Worm (Caenorhabditis elegans) whole organism, young adult: ENCODE results near the gene C04E6.12.

Experiments
- B0336.3 ChIP-seq: fragments of 200-800 bp; sonication (Bioruptor generic); IDR thresholded peaks from 2 replicates; pipeline ENCODE4 v1.3.6; 2022; ENCODE audit warnings: missing genetic modification characterization, missing compliant biosample characterization
- C17E4.6 ChIP-seq: fragments of 200-800 bp; sonication (Bioruptor generic); IDR thresholded peaks from 2 replicates; pipeline ENCODE4 v1.3.6; 2022; ENCODE audit warnings: missing genetic modification reagents, missing genetic modification characterization, missing compliant biosample characterization
- F10E7.11 ChIP-seq: sonication (generic microtip); optimal IDR thresholded peaks from 2 replicates; lab custom pipeline; 2017; ENCODE audit warnings: mild to moderate bottlenecking, missing genetic modification characterization, moderate library complexity, missing compliant biosample characterization
- F22D6.2 ChIP-seq: sonication (generic microtip); optimal IDR thresholded peaks from 2 replicates; lab custom pipeline; 2016; ENCODE audit warnings: mild to moderate bottlenecking, missing genetic modification characterization, missing compliant biosample characterization
- F57A8.1 ChIP-seq: fragments of 200-800 bp; sonication (Bioruptor generic); optimal IDR thresholded peaks from 2 replicates; lab custom pipeline; 2018; ENCODE audit warnings: mild to moderate bottlenecking, missing genetic modification characterization, moderate library complexity, missing compliant biosample characterization
- K11D2.4 ChIP-seq: fragments of 200-800 bp; sonication (Bioruptor generic); IDR thresholded peaks from 2 replicates; pipeline ENCODE4 v1.3.6; 2022; ENCODE audit warnings: missing genetic modification reagents, missing genetic modification characterization, missing compliant biosample characterization
- Y56A3A.18 ChIP-seq: fragments of 200-800 bp; sonication (Bioruptor generic); IDR thresholded peaks from 2 replicates; pipeline ENCODE4 v1.3.6; 2022; ENCODE audit warnings: missing genetic modification reagents, missing genetic modification characterization, missing compliant biosample characterization
- Y67H2A.10 ChIP-seq: fragments of 200-800 bp; sonication (Bioruptor generic); conservative IDR thresholded peaks from 2 replicates; pipeline ENCODE4 v1.3.6; 2022; ENCODE audit warnings: missing genetic modification reagents, missing genetic modification characterization, missing compliant biosample characterization
- ZK185.1 ChIP-seq: sonication (generic microtip); optimal IDR thresholded peaks from 2 replicates; lab custom pipeline; 2016; ENCODE audit warnings: mild to moderate bottlenecking, missing genetic modification characterization, missing compliant biosample characterization; ENCODE audit not compliant: poor library complexity, severe bottlenecking
- aptf-3 ChIP-seq: fragments of 200-800 bp; sonication (Bioruptor generic); IDR thresholded peaks from 2 replicates; pipeline ENCODE4 v1.3.6; 2022; ENCODE audit warnings: missing genetic modification characterization, missing compliant biosample characterization
- ccch-3 ChIP-seq: fragments of 200-800 bp; sonication (Bioruptor generic); optimal IDR thresholded peaks from 2 replicates; lab custom pipeline; 2018; ENCODE audit warnings: mild to moderate bottlenecking, missing genetic modification characterization, missing compliant biosample characterization
- ceh-58 ChIP-seq: fragments of 200-800 bp; sonication (Bioruptor generic); IDR thresholded peaks from 2 replicates; pipeline ENCODE4 v1.3.6; 2022; ENCODE audit warnings: missing genetic modification characterization, missing compliant biosample characterization
- ceh-91 ChIP-seq: fragments of 200-800 bp; sonication (Bioruptor generic); IDR thresholded peaks from 2 replicates; pipeline ENCODE4 v1.3.6; 2022; ENCODE audit warnings: missing genetic modification reagents, missing genetic modification characterization, missing compliant biosample characterization
- ets-4 ChIP-seq: fragments of 200-800 bp; sonication (Bioruptor generic); optimal IDR thresholded peaks from 2 replicates; lab custom pipeline; 2018; ENCODE audit warnings: mild to moderate bottlenecking, missing genetic modification characterization, missing compliant biosample characterization
- him-1 ChIP-seq: sonication (generic microtip); optimal IDR thresholded peaks from 2 replicates; lab custom pipeline; 2016; ENCODE audit warnings: missing genotype, missing genetic modification reagents, missing genetic modification characterization, missing compliant biosample characterization
- hlh-12 ChIP-seq: sonication (generic microtip); optimal IDR thresholded peaks from 2 replicates; lab custom pipeline; 2016; ENCODE audit warnings: missing genetic modification characterization, missing compliant biosample characterization
- hmg-20 ChIP-seq: fragments of 200-800 bp; sonication (Bioruptor generic); IDR thresholded peaks from 2 replicates; pipeline ENCODE4 v1.3.6; 2022; ENCODE audit warnings: missing genetic modification reagents, missing genetic modification characterization, missing compliant biosample characterization
- lin-26 ChIP-seq: fragments of 200-800 bp; sonication (Bioruptor generic); IDR thresholded peaks from 2 replicates; pipeline ENCODE4 v1.3.6; 2022; ENCODE audit warnings: missing genetic modification reagents, missing genetic modification characterization, missing compliant biosample characterization
- lin-35 ChIP-seq, 3 experiments: fragments of 150-350 bp in 2 of 3; sonication (generic microtip) in 1 of 3; optimal IDR thresholded peaks; 2 replicates each; lab custom pipeline; 2014 to 2018; ENCODE audit warnings: missing biosample characterization in 3 of 3, missing genetic modification characterization in 3 of 3, missing genetic modification reagents in 3 of 3
- lin-54 ChIP-seq: fragments of 200-800 bp; sonication (Bioruptor generic); optimal IDR thresholded peaks from 2 replicates; lab custom pipeline; 2018; ENCODE audit warnings: mild to moderate bottlenecking, missing genetic modification characterization, missing compliant biosample characterization
- lir-1 ChIP-seq: fragments of 200-800 bp; sonication (Bioruptor generic); conservative IDR thresholded peaks from 2 replicates; pipeline ENCODE4 v1.3.6; 2022; ENCODE audit warnings: missing genetic modification reagents, missing genetic modification characterization, missing compliant biosample characterization
- madf-3 ChIP-seq: fragments of 200-800 bp; sonication (Bioruptor generic); IDR thresholded peaks from 2 replicates; pipeline ENCODE4 v1.3.6; 2022; ENCODE audit warnings: missing genetic modification reagents, missing genetic modification characterization, missing compliant biosample characterization
- madf-8 ChIP-seq: fragments of 200-800 bp; sonication (Bioruptor generic); conservative IDR thresholded peaks from 2 replicates; pipeline ENCODE4 v1.3.6; 2022; ENCODE audit warnings: missing genetic modification reagents, missing genetic modification characterization, missing compliant biosample characterization
- mcd-1 ChIP-seq: fragments of 200-800 bp; sonication (Bioruptor generic); IDR thresholded peaks from 2 replicates; pipeline ENCODE4 v1.3.6; 2022; ENCODE audit warnings: missing genetic modification reagents, missing genetic modification characterization, missing compliant biosample characterization
- mel-28 ChIP-seq: sonication (generic microtip); optimal IDR thresholded peaks from 2 replicates; lab custom pipeline; 2016; ENCODE audit warnings: borderline replicate concordance, mild to moderate bottlenecking, missing genetic modification characterization, missing compliant biosample characterization
- nfyb-1 ChIP-seq: fragments of 200-800 bp; sonication (Bioruptor generic); IDR thresholded peaks from 2 replicates; pipeline ENCODE4 v1.3.6; 2022; ENCODE audit warnings: missing genetic modification reagents, missing genetic modification characterization, missing compliant biosample characterization
- nhr-120 ChIP-seq: fragments of 200-800 bp; sonication (Bioruptor generic); IDR thresholded peaks from 2 replicates; pipeline ENCODE4 v1.3.6; 2022; ENCODE audit warnings: missing genetic modification characterization, missing compliant biosample characterization
- nhr-80 ChIP-seq: sonication (generic microtip); optimal IDR thresholded peaks from 2 replicates; lab custom pipeline; 2016; ENCODE audit warnings: missing genetic modification characterization, missing compliant biosample characterization
- pha-4 ChIP-seq: fragments of 150-350 bp; sonication (generic microtip); optimal IDR thresholded peaks from 2 replicates; lab custom pipeline; 2014; ENCODE audit warnings: missing biosample characterization, missing genetic modification reagents, missing genetic modification characterization
- rec-8 ChIP-seq, 2 experiments: sonication (generic microtip); optimal IDR thresholded peaks; 2 replicates each; lab custom pipeline; 2016; ENCODE audit warnings: mild to moderate bottlenecking in 2 of 2, missing genetic modification characterization in 2 of 2, missing genetic modification reagents in 2 of 2, missing genotype in 2 of 2, missing biosample characterization in 1 of 2, missing compliant biosample characterization in 1 of 2, moderate library complexity in 1 of 2
- repo-1 ChIP-seq: sonication (generic microtip); optimal IDR thresholded peaks from 2 replicates; lab custom pipeline; 2017; ENCODE audit warnings: mild to moderate bottlenecking, missing genetic modification characterization, missing compliant biosample characterization
- rpc-1 ChIP-seq, 2 experiments: fragments of 150-350 bp in 1 of 2; sonication (generic microtip) in 1 of 2; optimal IDR thresholded peaks; 2 replicates each; lab custom pipeline; 2014 to 2018; ENCODE audit warnings: missing biosample characterization in 1 of 2, missing genetic modification characterization in 1 of 2, missing genetic modification reagents in 1 of 2, missing genotype in 1 of 2
- sdz-38 ChIP-seq: sonication (generic microtip); optimal IDR thresholded peaks from 2 replicates; lab custom pipeline; 2016; ENCODE audit warnings: missing genotype, missing genetic modification characterization, missing compliant biosample characterization
- snpc-1.1 ChIP-seq: sonication (generic microtip); optimal IDR thresholded peaks from 2 replicates; lab custom pipeline; 2017; ENCODE audit warnings: missing genetic modification characterization, mild to moderate bottlenecking, missing compliant biosample characterization, antibody characterized with exemption, moderate library complexity, missing genotype, missing genetic modification reagents; ENCODE audit not compliant: insufficient read depth
- snpc-1.3 ChIP-seq: sonication (generic microtip); optimal IDR thresholded peaks from 2 replicates; lab custom pipeline; 2017; ENCODE audit warnings: missing genetic modification characterization, mild to moderate bottlenecking, missing compliant biosample characterization, antibody characterized with exemption, moderate library complexity, missing genotype, missing genetic modification reagents; ENCODE audit not compliant: insufficient read depth
- somi-1 ChIP-seq: fragments of 200-800 bp; sonication (Bioruptor generic); optimal IDR thresholded peaks from 2 replicates; lab custom pipeline; 2018; ENCODE audit warnings: mild to moderate bottlenecking, missing genetic modification characterization, missing compliant biosample characterization
- sptf-2 ChIP-seq: fragments of 200-800 bp; sonication (Bioruptor generic); optimal IDR thresholded peaks from 2 replicates; lab custom pipeline; 2018; ENCODE audit warnings: mild to moderate bottlenecking, missing genetic modification characterization, missing compliant biosample characterization
- tbp1 ChIP-seq: fragments of 200-800 bp; sonication (Bioruptor generic); optimal IDR thresholded peaks from 2 replicates; lab custom pipeline; 2018; ENCODE audit warnings: mild to moderate bottlenecking, missing genetic modification characterization, missing compliant biosample characterization
- tbx-9 ChIP-seq: sonication (generic microtip); optimal IDR thresholded peaks from 2 replicates; lab custom pipeline; 2016; ENCODE audit warnings: borderline replicate concordance, missing genetic modification characterization, inconsistent platforms, missing compliant biosample characterization
- unc-130 ChIP-seq: sonication (generic microtip); optimal IDR thresholded peaks from 2 replicates; lab custom pipeline; 2016; ENCODE audit warnings: missing genetic modification reagents, missing genetic modification characterization, missing compliant biosample characterization
- xnd-1 ChIP-seq: sonication (generic microtip); optimal IDR thresholded peaks from 2 replicates; lab custom pipeline; 2016; ENCODE audit warnings: missing genotype, missing genetic modification reagents, missing genetic modification characterization, missing compliant biosample characterization
- zfh-2 ChIP-seq: fragments of 200-800 bp; sonication (Bioruptor generic); conservative IDR thresholded peaks from 2 replicates; pipeline ENCODE4 v1.3.6; 2022; ENCODE audit warnings: missing genetic modification reagents, missing genetic modification characterization, missing compliant biosample characterization
- ztf-28 ChIP-seq: fragments of 200-800 bp; sonication (Bioruptor generic); IDR thresholded peaks from 2 replicates; pipeline ENCODE4 v1.3.6; 2022; ENCODE audit warnings: missing genetic modification reagents, missing genetic modification characterization, missing compliant biosample characterization
- ztf-3 ChIP-seq: fragments of 200-800 bp; sonication (Bioruptor generic); optimal IDR thresholded peaks from 2 replicates; lab custom pipeline; 2018; ENCODE audit warnings: mild to moderate bottlenecking, missing genetic modification characterization, missing compliant biosample characterization

The C04E6.12 gene

ce11 chrV:5882429-5882828 lies 37.4 kb downstream of the C04E6.12 start:
- TF ChIP-seq ceh-58 (GFP tag; lab: Robert Waterston, UW), result no peak
- no peak for TF ChIP-seq rpc-1 (optimal IDR thresholded peaks at IDR 0.05; lab: Kevin White, UChicago)
- no peak for TF ChIP-seq rpc-1 (tag; optimal IDR thresholded peaks at IDR 0.05; lab: Kevin White, UChicago)
- TF ChIP-seq ceh-91, result no peak
- TF ChIP-seq lir-1 (GFP tag; lab: Robert Waterston, UW), result no peak
- no peak for TF ChIP-seq ets-4 (GFP tag; lab: Kevin White, UChicago)
- TF ChIP-seq pha-4 (tag; lab: Kevin White, UChicago), result no peak
- TF ChIP-seq Y67H2A.10 (GFP tag; lab: Robert Waterston, UW), result no peak
- no peak for TF ChIP-seq snpc-1.1 (tag; lab: Kevin White, UChicago)

ce11 chrV:5880064-5880463 lies 39.7 kb downstream of the C04E6.12 start, which contains the start of gene C02G6.3:
Gene C02G6.3, plus strand, starts transcription at chrV:5880364.
- TF ChIP-seq sdz-38 (tag; lab: Kevin White, UChicago) (no peak), nfyb-1 (GFP tag; lab: Robert Waterston, UW) (no peak), snpc-1.3 (tag; lab: Kevin White, UChicago) (no peak), unc-130 (GFP tag; lab: Kevin White, UChicago) (no peak), aptf-3 (GFP tag; lab: Robert Waterston, UW) (no peak), F22D6.2 (no peak), somi-1 (no peak), mel-28 (tag; lab: Kevin White, UChicago) (no peak), tbx-9 (tag; lab: Kevin White, UChicago) (no peak), xnd-1 (tag; lab: Kevin White, UChicago) (no peak), nhr-80 (tag; lab: Kevin White, UChicago) (no peak), rec-8 (tag; optimal IDR thresholded peaks at IDR 0.05; lab: Kevin White, UChicago) (no peak), madf-8 (GFP tag; lab: Robert Waterston, UW) (no peak), F10E7.11 (tag; lab: Kevin White, UChicago) (no peak), madf-3 (GFP tag; lab: Robert Waterston, UW) (no peak)

ce11 chrV:5876966-5877365 lies 42.8 kb downstream of the C04E6.12 start:
- no peak for TF ChIP-seq ccch-3 (GFP tag; lab: Kevin White, UChicago)
- TF ChIP-seq ztf-3, result no peak
- no peak for TF ChIP-seq lin-54 (GFP tag; lab: Kevin White, UChicago)
- no peak for TF ChIP-seq nhr-120
- no peak for TF ChIP-seq C17E4.6 (GFP tag; lab: Robert Waterston, UW)
- TF ChIP-seq hlh-12 (tag; lab: Kevin White, UChicago), result no peak
- TF ChIP-seq lin-26 (GFP tag; lab: Robert Waterston, UW), result no peak

- TF ChIP-seq lin-26 (GFP tag; lab: Robert Waterston, UW) (no peak), him-1 (no peak), rpc-1 (optimal IDR thresholded peaks at IDR 0.05; lab: Kevin White, UChicago) (no peak), rpc-1 (tag; optimal IDR thresholded peaks at IDR 0.05; lab: Kevin White, UChicago) (no peak), B0336.3 (no peak), C17E4.6 (GFP tag; lab: Robert Waterston, UW) (no peak), tbp1 (GFP tag; lab: Kevin White, UChicago) (no peak), repo-1 (tag; lab: Kevin White, UChicago) (no peak), hmg-20 (no peak), Y56A3A.18 (GFP tag; lab: Robert Waterston, UW) (no peak), F57A8.1 (no peak), ztf-28 (no peak), zfh-2 (no peak), K11D2.4 (GFP tag; lab: Robert Waterston, UW) (no peak), ZK185.1 (no peak), sptf-2 (no peak), mcd-1 (GFP tag; lab: Robert Waterston, UW) (no peak), snpc-1.3 (tag; lab: Kevin White, UChicago) (no peak), lin-35 (GFP tag; optimal IDR thresholded peaks at IDR 0.05; lab: Kevin White, UChicago) (no peak)
These were observed 48.0 kb downstream of the C04E6.12 start, which contains the start of gene C02G6.2 for ce11 chrV:5871759-5872158. Gene C02G6.2, plus strand, starts transcription at chrV:5872059.
